Fruit fly (Drosophila melanogaster) Kc167 (cell line): ENCODE data around the gene Tgt.

Experiments used
- Myc ChIP-seq: fragments of >200 bp; optimal IDR thresholded peaks from 2 replicates; lab custom pipeline; 2017; ENCODE audit warnings: missing external identifiers
- h ChIP-seq: fragments of >200 bp; optimal IDR thresholded peaks from 3 replicates; lab custom pipeline; 2018; ENCODE audit warnings: missing external identifiers
- insv ChIP-seq: fragments of >200 bp; optimal IDR thresholded peaks from 3 replicates; lab custom pipeline; 2018; ENCODE audit warnings: missing external identifiers
- psq ChIP-seq: fragments of >200 bp; optimal IDR thresholded peaks from 2 replicates; lab custom pipeline; 2017; ENCODE audit warnings: missing external identifiers

- TF ChIP-seq Myc: no peak
- TF ChIP-seq insv: no peak
- TF ChIP-seq h (lab: Kevin White, UChicago): no peak
- no peak for TF ChIP-seq psq (lab: Kevin White, UChicago)
Measured at dm6 chr2L:1150554-1150953, 33.3 kb upstream of the Tgt start, which contains the start of the genes Tfb4 and Vps29.
